Worm (Caenorhabditis elegans): ENCODE results near the gene R160.14.

Gene R160.14

DNA sequence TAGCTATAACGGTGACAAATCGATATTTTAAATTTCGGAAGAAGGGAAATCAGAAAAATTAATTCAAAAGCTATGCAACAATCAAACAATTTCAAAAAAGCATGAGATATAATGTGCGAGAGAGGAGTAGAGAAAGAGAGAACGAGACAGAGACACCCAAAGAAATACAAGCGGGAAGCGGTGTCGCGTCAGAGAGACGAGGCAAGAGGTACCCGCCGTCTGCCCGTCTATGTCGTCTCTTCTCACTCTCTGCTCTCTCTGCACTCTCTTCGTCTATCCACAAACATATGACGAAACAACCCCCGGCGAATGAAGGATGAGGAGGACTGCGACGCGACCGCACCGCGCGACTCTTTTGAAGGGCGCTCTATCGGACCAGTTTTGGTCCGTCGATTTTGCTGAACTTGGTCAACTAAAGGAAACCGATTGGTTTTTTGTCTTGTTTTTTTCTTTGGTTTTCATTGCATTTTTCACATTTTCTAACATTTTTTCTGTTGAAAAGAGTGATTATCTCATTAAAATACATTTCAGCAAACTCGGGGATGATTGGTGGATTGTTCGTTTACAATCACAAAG, 17.0 kb upstream of the R160.14 start, which contains the start of gene dpy-23:
Gene dpy-23 (plus strand): TSS at position 526 of the 576 bp plus-strand sequence.
- TF ChIP-seq him-1 (tag; optimal IDR thresholded peaks at IDR 0.05) (peak; percentile 66), dao-5 (tag; optimal IDR thresholded peaks at IDR 0.05) (no peak), W03F9.2 (tag; optimal IDR thresholded peaks at IDR 0.05) (peak; percentile 60)

DNA sequence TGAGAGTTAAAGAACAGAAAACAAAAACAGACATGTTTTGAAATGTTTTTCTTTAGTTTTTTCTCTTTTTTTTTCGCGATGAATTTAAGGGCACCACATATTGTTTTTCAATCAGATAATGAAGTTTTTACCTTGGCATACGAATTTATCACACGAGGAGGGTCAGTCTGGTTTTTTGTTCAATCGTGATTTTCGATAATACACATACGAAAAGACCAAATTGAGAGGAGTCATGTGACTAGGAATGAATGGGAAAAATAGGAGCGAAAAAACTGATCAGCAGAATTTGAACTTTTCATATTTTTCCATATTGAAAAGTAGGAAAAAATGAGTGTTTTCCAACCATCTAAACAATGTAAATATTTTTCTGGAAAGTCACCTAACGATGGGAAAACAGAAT, 14.6 kb upstream of the R160.14 start:
- TF ChIP-seq W03F9.2 (tag; optimal IDR thresholded peaks at IDR 0.05) = no peak
- no peak for TF ChIP-seq dao-5 (tag; optimal IDR thresholded peaks at IDR 0.05)
- TF ChIP-seq him-1 (tag; optimal IDR thresholded peaks at IDR 0.05) = no peak

DNA sequence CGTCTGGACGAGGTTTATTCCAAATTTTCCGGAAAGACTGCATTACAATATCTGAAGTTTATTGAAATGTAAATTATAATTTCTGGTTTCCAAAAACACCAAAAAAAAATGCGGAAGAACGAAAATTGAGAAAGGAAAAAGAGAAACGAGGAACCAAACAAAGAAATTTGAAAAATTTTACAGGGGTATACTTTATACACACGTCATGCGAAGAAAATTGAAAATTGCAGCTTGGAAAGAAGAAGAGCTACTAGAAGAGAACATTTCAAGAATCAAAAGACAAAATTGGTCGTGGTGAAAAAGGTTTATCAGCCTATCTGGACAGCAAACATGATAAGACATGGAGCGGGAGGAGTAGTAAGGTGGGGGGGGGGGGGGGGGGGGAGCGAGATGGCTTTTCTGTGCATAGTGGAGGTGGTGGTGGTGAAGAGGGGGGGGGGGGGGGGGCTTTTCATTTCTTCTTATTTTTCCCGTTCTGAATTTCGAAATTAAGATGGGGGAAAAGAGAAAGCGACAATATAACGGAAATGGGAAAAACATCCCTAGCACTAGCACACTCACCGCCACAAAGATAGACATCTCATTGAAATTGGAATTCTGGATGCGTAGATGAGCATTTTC, 11.5 kb upstream of the R160.14 start, which contains the start of gene lst-2:
Gene lst-2 (minus strand): TSS at position 51 of the 621 bp plus-strand sequence.
- TF ChIP-seq him-1 (tag; optimal IDR thresholded peaks at IDR 0.05) (no peak), W03F9.2 (tag; optimal IDR thresholded peaks at IDR 0.05) (no peak), dao-5 (tag; optimal IDR thresholded peaks at IDR 0.05) (no peak)

DNA sequence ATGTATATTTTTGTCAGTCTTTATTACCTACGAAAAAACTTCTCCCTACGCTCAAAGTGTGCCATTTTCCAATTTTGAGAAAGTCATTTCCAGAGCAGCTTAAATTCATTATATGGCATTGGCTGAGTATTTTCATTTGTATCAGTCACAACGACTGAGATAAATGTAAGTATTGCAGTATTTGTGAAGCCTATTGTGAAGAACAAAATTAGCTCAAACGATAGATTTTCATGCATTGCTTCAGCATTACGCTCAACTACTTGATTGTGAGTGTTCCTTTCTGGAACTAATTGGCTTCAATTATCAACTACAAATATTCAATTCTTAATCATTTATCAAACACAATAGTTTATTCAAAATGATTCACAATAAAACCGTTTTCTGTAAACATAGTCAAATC, 5.8 kb upstream of the R160.14 start, which contains the start of gene R160.12:
Gene R160.12 (minus strand): TSS at position 101 of the 400 bp plus-strand sequence.
- no peak for TF ChIP-seq W03F9.2 (tag; optimal IDR thresholded peaks at IDR 0.05)
- TF ChIP-seq him-1 (tag; optimal IDR thresholded peaks at IDR 0.05) = no peak
- no peak for TF ChIP-seq dao-5 (tag; optimal IDR thresholded peaks at IDR 0.05)

DNA sequence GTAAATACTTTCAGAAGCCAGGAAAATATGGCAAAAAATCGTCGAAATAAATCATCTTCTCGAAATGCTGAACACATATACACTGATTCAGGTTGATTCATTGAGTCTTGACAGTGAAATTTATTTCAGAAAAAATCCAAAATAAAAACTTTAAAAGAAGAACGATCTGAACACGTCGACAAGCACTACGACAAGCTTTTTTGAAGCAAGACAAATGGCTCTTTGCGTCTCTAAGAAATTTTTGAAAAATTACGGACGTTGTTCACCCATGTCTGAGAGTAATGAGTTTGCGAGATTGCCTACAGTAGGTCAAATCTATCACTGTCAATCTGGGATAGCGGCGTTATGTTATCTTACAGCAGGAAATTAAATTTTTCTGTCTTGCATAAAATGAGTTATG, 4.9 kb upstream of the R160.14 start, which contains the start of gene R160.2:
Gene R160.2 (minus strand): TSS at position 101 of the 400 bp plus-strand sequence.
- TF ChIP-seq him-1 (tag; optimal IDR thresholded peaks at IDR 0.05) = no peak
- TF ChIP-seq dao-5 (tag; optimal IDR thresholded peaks at IDR 0.05) = no peak
- TF ChIP-seq W03F9.2 (tag; optimal IDR thresholded peaks at IDR 0.05) = no peak

DNA sequence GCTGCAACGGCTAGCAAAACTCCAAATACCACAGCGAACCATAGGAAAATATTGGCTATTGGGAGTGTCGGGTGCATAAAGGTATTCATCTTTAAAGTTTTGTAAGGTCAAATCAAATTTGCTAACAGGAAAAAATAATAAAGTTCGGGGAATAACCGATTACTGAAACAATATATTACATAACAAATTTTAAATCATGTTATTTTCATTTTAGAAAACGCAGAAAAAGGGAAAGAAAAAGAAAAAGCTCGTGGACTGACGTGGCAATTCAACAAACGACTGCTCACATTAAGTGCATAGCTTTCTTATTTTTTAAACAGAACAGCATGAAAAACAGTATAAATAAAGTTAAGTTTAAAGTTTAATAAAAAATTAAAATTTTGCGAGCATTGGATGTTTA, 1.2 kb upstream of the R160.14 start, which contains the start of gene R160.6:
Gene R160.6 (minus strand): TSS at position 101 of the 400 bp plus-strand sequence.
- TF ChIP-seq W03F9.2 (tag; optimal IDR thresholded peaks at IDR 0.05) = no peak
- no peak for TF ChIP-seq him-1 (tag; optimal IDR thresholded peaks at IDR 0.05)
- TF ChIP-seq dao-5 (tag; optimal IDR thresholded peaks at IDR 0.05) = no peak

DNA sequence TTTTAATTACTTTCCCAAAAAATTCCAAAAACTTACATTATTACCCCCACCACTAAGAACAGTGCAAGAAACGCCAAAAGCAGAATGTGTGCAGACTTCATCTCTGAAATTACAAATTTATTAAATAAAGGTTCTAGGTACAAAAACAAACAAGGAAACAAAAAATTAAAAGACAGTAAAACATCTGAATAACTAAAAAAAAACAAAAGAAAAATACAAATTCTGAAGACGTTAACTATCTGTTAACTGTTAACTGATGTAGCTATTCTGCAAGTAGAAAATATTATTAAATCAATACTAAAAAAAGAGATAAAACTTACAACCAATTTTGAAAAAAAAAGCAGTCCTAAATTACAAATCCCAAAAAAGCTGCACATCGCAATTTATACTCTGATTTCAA, 475 bp downstream of the R160.14 start, which contains the start of gene R160.13:
Gene R160.13 (minus strand): TSS at position 101 of the 400 bp plus-strand sequence.
- TF ChIP-seq dao-5 (tag; optimal IDR thresholded peaks at IDR 0.05) (no peak), W03F9.2 (tag; optimal IDR thresholded peaks at IDR 0.05) (no peak), him-1 (tag; optimal IDR thresholded peaks at IDR 0.05) (no peak)

DNA sequence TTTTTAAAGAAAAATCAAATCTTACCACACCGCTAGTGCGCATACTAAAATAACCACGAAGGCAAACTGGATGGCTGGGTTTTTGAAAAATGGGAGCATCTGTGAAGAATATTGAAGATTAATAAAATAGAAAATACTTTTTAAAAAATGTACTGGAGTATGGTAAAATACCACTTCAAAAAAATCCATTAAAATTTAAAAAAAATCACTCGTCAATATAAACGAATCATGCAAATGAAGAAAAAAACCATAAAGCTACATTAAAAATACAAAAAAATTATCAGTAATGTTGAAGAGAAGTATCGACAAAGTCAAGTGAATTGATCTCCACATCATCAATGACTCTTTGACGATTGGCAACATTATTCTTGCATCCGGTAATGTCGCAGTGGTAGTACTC, 1.1 kb downstream of the R160.14 start, which contains the start of gene R160.5:
Gene R160.5 (minus strand): TSS at position 101 of the 400 bp plus-strand sequence.
- TF ChIP-seq him-1 (tag; optimal IDR thresholded peaks at IDR 0.05) (no peak), W03F9.2 (tag; optimal IDR thresholded peaks at IDR 0.05) (no peak), dao-5 (tag; optimal IDR thresholded peaks at IDR 0.05) (no peak)

DNA sequence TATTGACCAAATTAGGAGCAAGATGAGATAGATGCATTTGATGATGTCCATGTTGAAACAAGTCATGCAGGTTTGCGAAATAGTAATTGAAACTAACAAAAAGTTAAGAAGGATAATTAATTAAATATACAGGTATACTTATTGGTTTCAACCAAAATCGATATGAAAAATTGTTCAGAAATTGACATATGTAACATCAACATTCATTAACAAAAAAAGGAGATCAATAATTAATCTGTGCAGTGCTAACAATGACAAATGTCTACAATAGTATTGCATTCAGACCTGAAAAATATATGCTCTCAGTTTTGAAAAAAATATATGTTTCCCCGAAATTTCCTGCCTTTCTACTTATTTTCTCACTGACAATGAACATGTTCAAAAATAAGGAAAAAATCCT, 3.1 kb downstream of the R160.14 start, which contains the start of gene R160.4:
Gene R160.4 (minus strand): TSS at position 101 of the 400 bp plus-strand sequence.
- no peak for TF ChIP-seq dao-5 (tag; optimal IDR thresholded peaks at IDR 0.05)
- TF ChIP-seq W03F9.2 (tag; optimal IDR thresholded peaks at IDR 0.05) = no peak
- TF ChIP-seq him-1 (tag; optimal IDR thresholded peaks at IDR 0.05) = no peak

DNA sequence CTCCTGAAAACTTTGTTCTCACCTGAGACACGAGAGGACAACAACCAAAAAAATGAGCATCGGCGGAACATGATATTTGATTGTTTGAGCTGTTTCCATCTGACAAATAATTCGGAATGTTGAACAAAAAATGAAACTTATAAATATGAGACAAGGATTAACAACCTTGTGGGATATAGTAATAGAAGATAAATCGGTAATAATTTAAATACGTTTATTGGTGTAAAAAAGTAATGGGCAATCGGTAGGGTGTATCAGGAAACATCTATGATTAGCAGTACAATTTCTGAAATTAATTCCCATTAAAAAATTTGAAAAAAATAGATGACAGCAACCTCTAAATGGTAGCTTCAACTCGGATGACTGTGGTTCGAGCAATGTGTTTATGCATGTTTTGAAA, 4.5 kb downstream of the R160.14 start, which contains the start of gene R160.10:
Gene R160.10 (minus strand): TSS at position 101 of the 400 bp plus-strand sequence.
- TF ChIP-seq him-1 (tag; optimal IDR thresholded peaks at IDR 0.05) (no peak), dao-5 (tag; optimal IDR thresholded peaks at IDR 0.05) (no peak), W03F9.2 (tag; optimal IDR thresholded peaks at IDR 0.05) (no peak)

DNA sequence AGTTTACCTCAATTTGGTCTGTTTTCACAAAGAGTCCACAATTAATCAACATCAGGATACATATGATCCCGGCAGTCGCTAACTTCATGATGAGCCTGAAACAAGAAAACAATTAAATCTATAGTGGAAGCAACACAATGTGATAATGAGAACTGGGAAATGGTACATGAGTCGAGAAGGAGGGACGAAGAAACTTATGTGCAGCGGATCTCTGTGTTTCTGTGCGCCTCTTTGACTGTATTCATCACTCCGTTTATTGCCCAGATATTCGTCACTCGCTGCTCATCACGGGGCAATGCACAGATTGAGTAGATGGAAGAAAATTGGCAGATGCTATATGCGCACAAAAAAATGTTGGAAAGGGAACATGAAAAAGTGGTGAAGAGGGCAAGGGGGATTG, 5.7 kb downstream of the R160.14 start, which contains the start of gene R160.3:
Gene R160.3 (minus strand): TSS at position 101 of the 400 bp plus-strand sequence.
- TF ChIP-seq dao-5 (tag; optimal IDR thresholded peaks at IDR 0.05) (no peak), W03F9.2 (tag; optimal IDR thresholded peaks at IDR 0.05) (no peak), him-1 (tag; optimal IDR thresholded peaks at IDR 0.05) (no peak)

DNA sequence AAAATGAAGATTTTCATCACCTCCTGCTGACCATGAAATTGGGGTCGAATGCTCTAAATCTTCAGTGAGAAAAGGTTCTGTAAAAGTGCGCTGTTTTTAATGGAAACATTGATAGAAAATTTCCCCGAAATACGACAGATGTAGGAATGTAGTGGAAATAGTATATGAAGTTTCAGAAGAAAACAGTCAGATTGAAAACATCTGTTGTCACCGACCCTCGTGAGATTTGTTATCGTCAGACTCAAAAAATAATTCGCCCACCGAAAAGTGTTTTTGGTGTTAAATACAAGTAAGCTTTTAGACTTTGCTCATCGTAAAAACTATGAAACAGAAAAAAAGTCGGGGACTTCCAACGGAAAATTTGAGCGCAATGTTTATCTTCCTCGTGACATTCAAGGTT, 7.0 kb downstream of the R160.14 start, which contains the start of gene F14H12.8:
Gene F14H12.8 (minus strand): TSS at position 101 of the 400 bp plus-strand sequence.
- TF ChIP-seq dao-5 (tag; optimal IDR thresholded peaks at IDR 0.05) (no peak), W03F9.2 (tag; optimal IDR thresholded peaks at IDR 0.05) (no peak), him-1 (tag; optimal IDR thresholded peaks at IDR 0.05) (no peak)

DNA sequence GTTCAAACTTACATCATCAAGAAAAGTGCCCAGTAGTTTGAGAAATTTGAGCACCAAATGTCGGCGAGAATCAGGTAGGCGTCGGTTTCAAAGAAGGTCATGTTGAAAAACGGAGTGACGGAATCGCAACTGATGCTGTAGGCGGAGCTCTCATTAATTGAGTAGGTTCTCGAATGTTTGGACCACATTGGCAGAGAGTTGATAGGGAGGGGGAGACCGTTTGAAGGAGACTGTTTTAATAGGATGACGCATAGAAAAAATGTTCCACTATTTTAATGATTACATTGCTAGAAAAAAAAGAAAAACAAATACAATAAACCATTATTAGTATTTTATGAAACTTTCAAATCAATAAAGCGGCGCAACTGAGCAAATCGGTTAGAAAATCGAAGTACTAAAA, 8.7 kb downstream of the R160.14 start, which contains the start of gene F14H12.17:
Gene F14H12.17 (minus strand): TSS at position 101 of the 400 bp plus-strand sequence.
- TF ChIP-seq W03F9.2 (tag; optimal IDR thresholded peaks at IDR 0.05) = no peak
- no peak for TF ChIP-seq dao-5 (tag; optimal IDR thresholded peaks at IDR 0.05)
- no peak for TF ChIP-seq him-1 (tag; optimal IDR thresholded peaks at IDR 0.05)

DNA sequence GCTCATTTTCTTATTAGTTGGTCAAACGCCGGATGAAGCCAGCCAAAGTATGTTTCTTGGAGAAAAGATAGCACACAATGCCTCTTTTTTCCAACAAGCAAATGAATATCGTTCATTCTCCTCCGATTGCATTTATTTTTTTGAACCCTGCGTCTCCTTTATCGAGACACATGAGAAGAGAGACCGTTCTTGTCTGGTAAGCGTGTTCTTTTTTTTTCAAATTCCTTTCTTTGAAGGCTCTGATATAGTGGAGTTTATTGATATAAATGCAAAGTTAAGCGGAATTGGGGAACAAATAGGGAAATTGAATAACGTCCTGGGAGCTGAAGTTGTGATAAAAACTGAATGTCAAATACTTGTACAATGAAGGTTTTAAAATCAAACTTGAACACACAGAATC, 9.4 kb downstream of the R160.14 start, which contains the start of gene F14H12.7:
Gene F14H12.7 (minus strand): TSS at position 101 of the 400 bp plus-strand sequence.
- no peak for TF ChIP-seq him-1 (tag; optimal IDR thresholded peaks at IDR 0.05)
- no peak for TF ChIP-seq dao-5 (tag; optimal IDR thresholded peaks at IDR 0.05)
- no peak for TF ChIP-seq W03F9.2 (tag; optimal IDR thresholded peaks at IDR 0.05)
